Fruit fly (Drosophila melanogaster) whole organism, embryonic: Measurements from ENCODE around the gene CG17855.

Experiments used
- Atf-2 ChIP-seq: fragments of 200-800 bp; sonication (Bioruptor generic); optimal IDR thresholded peaks from 2 replicates; lab custom pipeline; 2016; ENCODE audit warnings: missing biosample characterization, missing genetic modification characterization
- Atf3 ChIP-seq: fragments of 200-800 bp; sonication (Bioruptor generic); optimal IDR thresholded peaks from 3 replicates; lab custom pipeline; 2016; ENCODE audit warnings: missing biosample characterization, missing genetic modification characterization
- CG10147 ChIP-seq: fragments of 200-800 bp; sonication (Bioruptor generic); optimal IDR thresholded peaks from 2 replicates; lab custom pipeline; 2019; ENCODE audit warnings: missing biosample characterization, mild to moderate bottlenecking, missing genetic modification characterization, moderate library complexity
- CG1233 ChIP-seq: fragments of 200-800 bp; sonication (Bioruptor generic); optimal IDR thresholded peaks from 4 replicates; lab custom pipeline; 2018; ENCODE audit warnings: missing biosample characterization, mild to moderate bottlenecking, missing genetic modification characterization
- CG12942 ChIP-seq: fragments of 200-800 bp; sonication (Bioruptor generic); optimal IDR thresholded peaks from 3 replicates; lab custom pipeline; 2016; ENCODE audit warnings: missing biosample characterization, missing genetic modification characterization
- CG1647 ChIP-seq: fragments of 200-800 bp; sonication (Bioruptor generic); optimal IDR thresholded peaks from 3 replicates; lab custom pipeline; 2016; ENCODE audit warnings: missing biosample characterization, missing genetic modification characterization
- CG17612 ChIP-seq: fragments of 200-800 bp; sonication (Bioruptor generic); IDR thresholded peaks from 2 replicates; pipeline ENCODE4 v1.3.6; 2022; ENCODE audit warnings: missing biosample characterization, missing genetic modification characterization
- CG17829 ChIP-seq: fragments of 200-800 bp; optimal IDR thresholded peaks from 2 replicates; lab custom pipeline; 2019; ENCODE audit warnings: missing biosample characterization, mild to moderate bottlenecking, missing genetic modification characterization, moderate library complexity
- CG17912 ChIP-seq: fragments of 200-800 bp; sonication (Bioruptor generic); optimal IDR thresholded peaks from 2 replicates; lab custom pipeline; 2018; ENCODE audit warnings: missing biosample characterization, mild to moderate bottlenecking, missing genetic modification characterization
- CG2889 ChIP-seq: fragments of 200-800 bp; sonication (Bioruptor generic); IDR thresholded peaks from 3 replicates; pipeline ENCODE4 v1.3.6; 2022; ENCODE audit warnings: missing biosample characterization, missing genetic modification characterization
- CG30020 ChIP-seq: fragments of 200-800 bp; optimal IDR thresholded peaks from 2 replicates; lab custom pipeline; 2019; ENCODE audit warnings: missing biosample characterization, mild to moderate bottlenecking, missing genetic modification characterization, moderate library complexity
- CG34224 ChIP-seq: fragments of 200-800 bp; sonication (Bioruptor generic); IDR thresholded peaks from 3 replicates; pipeline ENCODE4 v1.3.6; 2022; ENCODE audit warnings: missing biosample characterization, missing genetic modification characterization; ENCODE audit not compliant: partially characterized antibody
- CG4328 ChIP-seq: fragments of 200-800 bp; sonication (Bioruptor generic); optimal IDR thresholded peaks from 3 replicates; lab custom pipeline; 2017; ENCODE audit warnings: missing biosample characterization, missing genetic modification reagents, missing genetic modification characterization
- CG6813 ChIP-seq: fragments of 200-800 bp; sonication (Bioruptor generic); optimal IDR thresholded peaks from 2 replicates; lab custom pipeline; 2017; ENCODE audit warnings: missing biosample characterization, missing genetic modification characterization, mild to moderate bottlenecking, moderate library complexity, missing genetic modification reagents
- CG8281 ChIP-seq: fragments of 200-800 bp; sonication (Bioruptor generic); optimal IDR thresholded peaks from 2 replicates; lab custom pipeline; 2018; ENCODE audit warnings: missing biosample characterization, mild to moderate bottlenecking, missing genetic modification characterization, moderate library complexity
- CG9437 ChIP-seq: fragments of 200-800 bp; sonication (Bioruptor generic); optimal IDR thresholded peaks from 2 replicates; lab custom pipeline; 2018; ENCODE audit warnings: missing biosample characterization, mild to moderate bottlenecking, missing genetic modification characterization
- CkIIα-i1 ChIP-seq: fragments of 200-800 bp; sonication (Bioruptor generic); IDR thresholded peaks from 2 replicates; pipeline ENCODE4 v1.3.6; 2022; ENCODE audit warnings: missing biosample characterization, missing genetic modification characterization
- Dfd ChIP-seq, 2 experiments: fragments of >200 bp; optimal IDR thresholded peaks; 2 replicates each; lab custom pipeline; 2017; ENCODE audit warnings: missing biosample characterization in 2 of 2, missing genetic modification characterization in 2 of 2
- Dref ChIP-seq: fragments of 200-800 bp; sonication (Bioruptor generic); IDR thresholded peaks from 2 replicates; pipeline ENCODE4 v1.3.6; 2022; ENCODE audit warnings: missing biosample characterization, missing genetic modification characterization
- Drgx ChIP-seq: fragments of 200-800 bp; sonication (Bioruptor generic); IDR thresholded peaks from 2 replicates; pipeline ENCODE4 v1.3.6; 2022; ENCODE audit warnings: missing biosample characterization, missing genetic modification characterization
- E2f2 ChIP-seq: fragments of 200-800 bp; sonication (Bioruptor generic); IDR thresholded peaks from 2 replicates; pipeline ENCODE4 v1.3.6; 2022; ENCODE audit warnings: missing biosample characterization, missing genetic modification characterization
- HLH4C ChIP-seq: fragments of 200-800 bp; sonication (Bioruptor generic); IDR thresholded peaks from 3 replicates; pipeline ENCODE4 v1.3.6; 2022; ENCODE audit warnings: missing biosample characterization, missing genetic modification characterization; ENCODE audit not compliant: partially characterized antibody
- HmgD ChIP-seq: fragments of 200-800 bp; sonication (Bioruptor generic); optimal IDR thresholded peaks from 3 replicates; lab custom pipeline; 2016; ENCODE audit warnings: missing biosample characterization, missing genetic modification characterization
- Hr3 ChIP-seq: fragments of 200-800 bp; sonication (Bioruptor generic); optimal IDR thresholded peaks from 3 replicates; lab custom pipeline; 2016; ENCODE audit warnings: missing biosample characterization, missing genetic modification characterization
- MBD-R2 ChIP-seq: fragments of 200-800 bp; sonication (Bioruptor generic); IDR thresholded peaks from 2 replicates; pipeline ENCODE4 v1.3.6; 2022; ENCODE audit warnings: missing biosample characterization, missing genetic modification characterization
- NK7.1 ChIP-seq: fragments of 200-800 bp; sonication (Bioruptor generic); optimal IDR thresholded peaks from 3 replicates; lab custom pipeline; 2016; ENCODE audit warnings: missing biosample characterization, missing genetic modification characterization
- Nf-YA ChIP-seq: fragments of 200-800 bp; sonication (Bioruptor generic); IDR thresholded peaks from 2 replicates; pipeline ENCODE4 v1.3.6; 2022; ENCODE audit warnings: missing biosample characterization, missing genetic modification characterization
- Nf-YC ChIP-seq: fragments of 200-800 bp; optimal IDR thresholded peaks from 3 replicates; lab custom pipeline; 2019; ENCODE audit warnings: missing biosample characterization, mild to moderate bottlenecking, missing genetic modification characterization, moderate library complexity
- NfI ChIP-seq: fragments of 200-800 bp; sonication (Bioruptor generic); optimal IDR thresholded peaks from 3 replicates; lab custom pipeline; 2018; ENCODE audit warnings: missing biosample characterization, mild to moderate bottlenecking, missing genetic modification characterization, moderate library complexity
- PHDP ChIP-seq: fragments of 200-800 bp; sonication (Bioruptor generic); optimal IDR thresholded peaks from 3 replicates; lab custom pipeline; 2018; ENCODE audit warnings: missing biosample characterization, mild to moderate bottlenecking, missing genetic modification characterization, moderate library complexity
- ato ChIP-seq: fragments of 200-800 bp; sonication (Bioruptor generic); IDR thresholded peaks from 2 replicates; pipeline ENCODE4 v1.3.6; 2022; ENCODE audit warnings: missing biosample characterization, missing genetic modification characterization; ENCODE audit not compliant: partially characterized antibody
- da ChIP-seq: fragments of 200-800 bp; sonication (Bioruptor generic); optimal IDR thresholded peaks from 2 replicates; lab custom pipeline; 2016; ENCODE audit warnings: missing biosample characterization, missing genetic modification characterization
- dysf ChIP-seq: fragments of 200-800 bp; sonication (Bioruptor generic); IDR thresholded peaks from 3 replicates; pipeline ENCODE4 v1.3.6; 2022; ENCODE audit warnings: missing biosample characterization, missing genetic modification characterization
- emc ChIP-seq: fragments of 200-800 bp; sonication (Bioruptor generic); optimal IDR thresholded peaks from 2 replicates; lab custom pipeline; 2016; ENCODE audit warnings: missing biosample characterization, missing genetic modification characterization
- ewg ChIP-seq: fragments of 200-800 bp; sonication (Bioruptor generic); optimal IDR thresholded peaks from 3 replicates; lab custom pipeline; 2017; ENCODE audit warnings: mild to moderate bottlenecking, missing biosample characterization, missing genetic modification reagents, missing genetic modification characterization
- gro ChIP-seq: fragments of 200-800 bp; sonication (Bioruptor generic); optimal IDR thresholded peaks from 2 replicates; lab custom pipeline; 2016; ENCODE audit warnings: missing biosample characterization, missing genetic modification characterization
- her ChIP-seq: fragments of 200-800 bp; sonication (Bioruptor generic); optimal IDR thresholded peaks from 2 replicates; lab custom pipeline; 2016; ENCODE audit warnings: missing biosample characterization, missing genetic modification characterization
- jing ChIP-seq: fragments of 200-800 bp; sonication (Bioruptor generic); optimal IDR thresholded peaks from 2 replicates; lab custom pipeline; 2018; ENCODE audit warnings: missing biosample characterization, mild to moderate bottlenecking, missing genetic modification characterization
- kah ChIP-seq: fragments of 200-800 bp; sonication (Bioruptor generic); optimal IDR thresholded peaks from 2 replicates; lab custom pipeline; 2018; ENCODE audit warnings: missing biosample characterization, mild to moderate bottlenecking, missing genetic modification characterization
- kay ChIP-seq: fragments of 200-800 bp; sonication (Bioruptor generic); optimal IDR thresholded peaks from 2 replicates; lab custom pipeline; 2016; ENCODE audit warnings: missing biosample characterization, missing genetic modification characterization
- klu ChIP-seq: fragments of 200-800 bp; sonication (Bioruptor generic); IDR thresholded peaks from 2 replicates; pipeline ENCODE4 v1.3.6; 2022; ENCODE audit warnings: missing biosample characterization, missing genetic modification characterization
- maf-S ChIP-seq: fragments of 200-800 bp; sonication (Bioruptor generic); optimal IDR thresholded peaks from 2 replicates; lab custom pipeline; 2016; ENCODE audit warnings: missing biosample characterization, missing genetic modification characterization
- mirr ChIP-seq: fragments of 200-800 bp; sonication (Bioruptor generic); optimal IDR thresholded peaks from 3 replicates; lab custom pipeline; 2018; ENCODE audit warnings: missing biosample characterization, mild to moderate bottlenecking, missing genetic modification characterization
- pita ChIP-seq: fragments of 200-800 bp; sonication (Bioruptor generic); optimal IDR thresholded peaks from 2 replicates; lab custom pipeline; 2017; ENCODE audit warnings: missing biosample characterization, mild to moderate bottlenecking, missing genetic modification characterization
- pnt ChIP-seq: fragments of 200-800 bp; sonication (Bioruptor generic); optimal IDR thresholded peaks from 3 replicates; lab custom pipeline; 2016; ENCODE audit warnings: missing biosample characterization, missing genetic modification characterization
- slp2 ChIP-seq: fragments of 200-800 bp; sonication (Bioruptor generic); optimal IDR thresholded peaks from 2 replicates; lab custom pipeline; 2016; ENCODE audit warnings: missing biosample characterization, missing genetic modification characterization
- so ChIP-seq: fragments of 200-800 bp; sonication (Bioruptor generic); IDR thresholded peaks from 3 replicates; pipeline ENCODE4 v1.3.6; 2022; ENCODE audit warnings: missing biosample characterization, missing genetic modification characterization
- trem ChIP-seq: fragments of 200-800 bp; optimal IDR thresholded peaks from 3 replicates; lab custom pipeline; 2019; ENCODE audit warnings: missing biosample characterization, mild to moderate bottlenecking, missing genetic modification characterization, moderate library complexity
- z ChIP-seq: fragments of 200-800 bp; sonication (Bioruptor generic); IDR thresholded peaks from 3 replicates; pipeline ENCODE4 v1.3.6; 2022; ENCODE audit warnings: missing biosample characterization, missing genetic modification characterization
- zen2 ChIP-seq: fragments of 200-800 bp; sonication (Bioruptor generic); IDR thresholded peaks from 3 replicates; pipeline ENCODE4 v1.3.6; 2022; ENCODE audit warnings: missing biosample characterization, missing genetic modification characterization; ENCODE audit not compliant: partially characterized antibody

CG17855 gene

dm6 chr2L:9498185-9498984 lies 41.9 kb upstream of the CG17855 start (continued):
- TF ChIP-seq NK7.1 (GFP tag; lab: Kevin White, UChicago): peak; percentile 41
- no peak for TF ChIP-seq Atf3 (GFP tag; lab: Kevin White, UChicago)
- TF ChIP-seq dysf (GFP tag; lab: Robert Waterston, UW): peak; percentile 81
- no peak for TF ChIP-seq Dfd (GFP tag; optimal IDR thresholded peaks at IDR 0.05; lab: Kevin White, UChicago)
- TF ChIP-seq CG17612 (GFP tag; lab: Robert Waterston, UW): 0 out of 2 replicates have a peak, but pooled peaks have one; percentile 6
- peak; percentile 18 for TF ChIP-seq CG8281 (tag; lab: Kevin White, UChicago)
- no peak for TF ChIP-seq HmgD (GFP tag; lab: Kevin White, UChicago)
- TF ChIP-seq pita (GFP tag; lab: Kevin White, UChicago): no peak
- TF ChIP-seq CG12942 (GFP tag; lab: Kevin White, UChicago): peak; percentile 27
- TF ChIP-seq gro (GFP tag; lab: Kevin White, UChicago): peak; percentile 52
- no peak for TF ChIP-seq her (GFP tag; lab: Kevin White, UChicago)
- TF ChIP-seq Nf-YC: no peak
- TF ChIP-seq Drgx (GFP tag; lab: Robert Waterston, UW): peak; percentile 43
- TF ChIP-seq emc (GFP tag; lab: Kevin White, UChicago): no peak
- peak; percentile 22; the same call in 1 of the 2 replicates for TF ChIP-seq E2f2 (GFP tag; lab: Robert Waterston, UW)
- no peak for TF ChIP-seq CkIIα-i1 (GFP tag; lab: Robert Waterston, UW)
- peak; percentile 57 for TF ChIP-seq PHDP (tag; lab: Kevin White, UChicago)
- TF ChIP-seq CG4328 (GFP tag; lab: Kevin White, UChicago): no peak
- TF ChIP-seq z (GFP tag; lab: Robert Waterston, UW): no peak
- no peak for TF ChIP-seq CG6813 (GFP tag; lab: Kevin White, UChicago)
- peak; percentile 70 for TF ChIP-seq CG17829
- TF ChIP-seq Dref (GFP tag; lab: Robert Waterston, UW): no peak
- peak; percentile 34 for TF ChIP-seq slp2 (GFP tag; lab: Kevin White, UChicago)
- TF ChIP-seq CG1233 (GFP tag; lab: Kevin White, UChicago): peak; percentile 38
- TF ChIP-seq pnt (GFP tag; lab: Kevin White, UChicago): peak; percentile 23
- peak; percentile 41 for TF ChIP-seq jing (GFP tag; lab: Kevin White, UChicago)
- peak; percentile 83 for TF ChIP-seq mirr
- TF ChIP-seq so: peak; percentile 62; the same call in 1 of the 3 replicates
- TF ChIP-seq trem (tag; lab: Kevin White, UChicago): peak; percentile 40
- TF ChIP-seq NfI (GFP tag; lab: Kevin White, UChicago): peak; percentile 49
- peak; percentile 20; the same call in 1 of the 3 replicates for TF ChIP-seq CG2889 (GFP tag; lab: Robert Waterston, UW)
- TF ChIP-seq Hr3 (GFP tag; lab: Kevin White, UChicago): peak; percentile 45
- no peak for TF ChIP-seq da (GFP tag; lab: Kevin White, UChicago)
- no peak for TF ChIP-seq kah
- peak; percentile 58 for TF ChIP-seq maf-S (GFP tag; lab: Kevin White, UChicago)
- peak; percentile 62 for TF ChIP-seq CG9437 (GFP tag; lab: Kevin White, UChicago)
- TF ChIP-seq Nf-YA: no peak
- TF ChIP-seq ato (GFP tag; lab: Robert Waterston, UW): no peak
- no peak for TF ChIP-seq zen2 (GFP tag; lab: Robert Waterston, UW)
- no peak; the same call in 1 of the 2 replicates for TF ChIP-seq MBD-R2 (GFP tag; lab: Robert Waterston, UW)
- peak; percentile 17 for TF ChIP-seq CG1647
- TF ChIP-seq CG30020 (tag; lab: Kevin White, UChicago): no peak
- peak; percentile 33 for TF ChIP-seq ewg (GFP tag; lab: Kevin White, UChicago)
- peak; percentile 44 for TF ChIP-seq CG10147 (GFP tag; lab: Kevin White, UChicago)
- TF ChIP-seq klu (GFP tag; lab: Robert Waterston, UW): no peak
- peak; percentile 83 for TF ChIP-seq kay (GFP tag; lab: Kevin White, UChicago)
- no peak for TF ChIP-seq CG17912 (GFP tag; lab: Kevin White, UChicago)
- no peak for TF ChIP-seq HLH4C (GFP tag; lab: Robert Waterston, UW)
- no peak for TF ChIP-seq CG34224 (GFP tag; lab: Robert Waterston, UW)
- TF ChIP-seq Atf-2 (GFP tag; lab: Kevin White, UChicago): peak; percentile 58
